Fruit fly (Drosophila melanogaster) S2 (cell line): Measurements from ENCODE around the gene CG18234.

Experiments used
- CG8478 ChIP-seq: fragments of >200 bp; optimal IDR thresholded peaks from 2 replicates; lab custom pipeline; 2018
- CTCF ChIP-seq, 2 experiments: fragments of >200 bp; optimal IDR thresholded peaks; 2 replicates each; lab custom pipeline; 2018

DNA sequence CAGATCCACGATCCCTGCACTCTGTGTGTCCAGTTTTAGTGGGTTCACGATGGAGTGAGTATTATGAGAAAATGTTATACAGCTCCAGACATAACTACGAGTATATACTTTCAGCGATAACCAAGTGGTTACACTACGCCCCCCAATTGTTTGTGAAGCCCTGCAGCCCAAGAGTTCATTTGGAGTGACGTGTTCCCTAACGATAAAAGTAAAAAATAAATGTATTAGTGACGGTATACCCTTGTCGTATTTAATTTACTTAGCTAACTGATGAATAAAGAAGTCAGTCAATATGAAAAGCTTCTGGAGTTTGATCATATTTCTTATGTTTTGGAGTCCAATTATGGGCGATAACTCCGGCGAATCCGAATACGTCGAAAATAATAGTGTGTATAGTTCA, 3.9 kb downstream of the CG18234 start, which contains the start of gene CG18231:
- TF ChIP-seq CTCF (optimal IDR thresholded peaks at IDR 0.05; lab: Kevin White, UChicago) = no peak
- TF ChIP-seq CG8478 (lab: Kevin White, UChicago) = no peak
